Worm (Caenorhabditis elegans) whole organism, late embryonic: ENCODE results near the gene cav-2.

Experiments used
- C38D4.7 ChIP-seq: fragments of 200-800 bp; sonication (Bioruptor generic); optimal IDR thresholded peaks from 2 replicates; lab custom pipeline; 2018; ENCODE audit warnings: mild to moderate bottlenecking, missing genetic modification characterization, moderate library complexity, missing compliant biosample characterization
- K09A11.1 ChIP-seq: sonication (generic microtip); optimal IDR thresholded peaks from 2 replicates; lab custom pipeline; 2017; ENCODE audit warnings: antibody characterized with exemption, mild to moderate bottlenecking, missing genetic modification characterization, missing compliant biosample characterization; ENCODE audit not compliant: insufficient read depth
- T23F11.4 ChIP-seq: fragments of 200-800 bp; sonication (Bioruptor generic); optimal IDR thresholded peaks from 2 replicates; lab custom pipeline; 2018; ENCODE audit warnings: mild to moderate bottlenecking, missing genetic modification characterization, missing compliant biosample characterization
- ahr-1 ChIP-seq: sonication (generic microtip); optimal IDR thresholded peaks from 2 replicates; lab custom pipeline; 2016; ENCODE audit warnings: missing genetic modification characterization, missing compliant biosample characterization
- ceh-19 ChIP-seq: fragments of 200-800 bp; sonication (Bioruptor generic); optimal IDR thresholded peaks from 2 replicates; lab custom pipeline; 2018; ENCODE audit warnings: mild to moderate bottlenecking, missing genetic modification characterization, missing compliant biosample characterization
- ceh-2 ChIP-seq: sonication (generic microtip); optimal IDR thresholded peaks from 2 replicates; lab custom pipeline; 2016; ENCODE audit warnings: missing genotype, missing genetic modification characterization, missing compliant biosample characterization
- ceh-31 ChIP-seq: sonication (generic microtip); optimal IDR thresholded peaks from 2 replicates; lab custom pipeline; 2016; ENCODE audit warnings: missing genetic modification characterization, missing compliant biosample characterization
- ceh-48 ChIP-seq: sonication (generic microtip); optimal IDR thresholded peaks from 2 replicates; lab custom pipeline; 2016; ENCODE audit warnings: missing genetic modification characterization, inconsistent platforms, missing compliant biosample characterization
- ceh-6 ChIP-seq: fragments of 200-800 bp; sonication (Bioruptor generic); optimal IDR thresholded peaks from 2 replicates; lab custom pipeline; 2018; ENCODE audit warnings: mild to moderate bottlenecking, missing genetic modification characterization, missing compliant biosample characterization
- ceh-9 ChIP-seq: sonication (generic microtip); optimal IDR thresholded peaks from 2 replicates; lab custom pipeline; 2016; ENCODE audit warnings: mild to moderate bottlenecking, missing genetic modification characterization, inconsistent platforms, missing compliant biosample characterization
- che-1 ChIP-seq: sonication (generic microtip); optimal IDR thresholded peaks from 2 replicates; lab custom pipeline; 2016; ENCODE audit warnings: mild to moderate bottlenecking, missing genetic modification characterization, missing compliant biosample characterization
- ets-4 ChIP-seq: sonication (generic microtip); optimal IDR thresholded peaks from 2 replicates; lab custom pipeline; 2016; ENCODE audit warnings: missing genetic modification characterization, missing compliant biosample characterization
- fkh-10 ChIP-seq: fragments of 150-350 bp; optimal IDR thresholded peaks from 2 replicates; lab custom pipeline; 2014; ENCODE audit warnings: missing biosample characterization, missing genetic modification reagents, missing genetic modification characterization
- fkh-6 ChIP-seq: sonication (generic microtip); optimal IDR thresholded peaks from 2 replicates; lab custom pipeline; 2016; ENCODE audit warnings: missing genetic modification characterization, missing compliant biosample characterization
- hlh-13 ChIP-seq: fragments of 200-800 bp; sonication (Bioruptor generic); optimal IDR thresholded peaks from 2 replicates; lab custom pipeline; 2018; ENCODE audit warnings: mild to moderate bottlenecking, missing genetic modification characterization, missing compliant biosample characterization
- hlh-30 ChIP-seq: sonication (generic microtip); optimal IDR thresholded peaks from 2 replicates; lab custom pipeline; 2017; ENCODE audit warnings: antibody characterized with exemption, missing genetic modification characterization, missing compliant biosample characterization; ENCODE audit not compliant: insufficient read depth
- lim-6 ChIP-seq: sonication (generic microtip); optimal IDR thresholded peaks from 2 replicates; lab custom pipeline; 2016; ENCODE audit warnings: missing genetic modification characterization, missing compliant biosample characterization
- madf-2 ChIP-seq: sonication (generic microtip); optimal IDR thresholded peaks from 2 replicates; lab custom pipeline; 2017; ENCODE audit warnings: missing genetic modification characterization, missing compliant biosample characterization
- mec-3 ChIP-seq: sonication (generic microtip); optimal IDR thresholded peaks from 2 replicates; lab custom pipeline; 2016; ENCODE audit warnings: borderline replicate concordance, missing genetic modification characterization, missing compliant biosample characterization
- nfya-1 ChIP-seq: sonication (generic microtip); optimal IDR thresholded peaks from 2 replicates; lab custom pipeline; 2017; ENCODE audit warnings: missing genetic modification characterization, mild to moderate bottlenecking, missing compliant biosample characterization, antibody characterized with exemption, moderate library complexity
- nhr-11 ChIP-seq: fragments of 150-350 bp; optimal IDR thresholded peaks from 2 replicates; lab custom pipeline; 2014; ENCODE audit warnings: missing biosample characterization, missing genetic modification characterization
- npax-4 ChIP-seq: sonication (generic microtip); optimal IDR thresholded peaks from 2 replicates; lab custom pipeline; 2016; ENCODE audit warnings: missing genetic modification characterization, missing compliant biosample characterization
- pat-9 ChIP-seq: fragments of 200-800 bp; sonication (Bioruptor generic); optimal IDR thresholded peaks from 2 replicates; lab custom pipeline; 2018; ENCODE audit warnings: mild to moderate bottlenecking, missing genetic modification characterization, moderate library complexity, missing compliant biosample characterization
- pax-1 ChIP-seq: fragments of 150-350 bp; optimal IDR thresholded peaks from 2 replicates; lab custom pipeline; 2014; ENCODE audit warnings: missing biosample characterization, missing genetic modification characterization
- pha-2 ChIP-seq: sonication (generic microtip); optimal IDR thresholded peaks from 2 replicates; lab custom pipeline; 2017; ENCODE audit warnings: mild to moderate bottlenecking, missing genetic modification characterization, missing compliant biosample characterization
- pqm-1 ChIP-seq: sonication (generic microtip); optimal IDR thresholded peaks from 2 replicates; lab custom pipeline; 2016; ENCODE audit warnings: missing genetic modification characterization, missing compliant biosample characterization
- pros-1 ChIP-seq: fragments of 150-350 bp; optimal IDR thresholded peaks from 2 replicates; lab custom pipeline; 2014; ENCODE audit warnings: missing biosample characterization, missing genetic modification reagents, missing genetic modification characterization
- ref-2 ChIP-seq: sonication (generic microtip); optimal IDR thresholded peaks from 2 replicates; lab custom pipeline; 2016; ENCODE audit warnings: missing genetic modification characterization, missing compliant biosample characterization
- tbx-2 ChIP-seq: sonication (generic microtip); optimal IDR thresholded peaks from 2 replicates; lab custom pipeline; 2016; ENCODE audit warnings: missing genetic modification characterization, missing compliant biosample characterization
- ttx-3 ChIP-seq: sonication (generic microtip); optimal IDR thresholded peaks from 2 replicates; lab custom pipeline; 2016; ENCODE audit warnings: missing genetic modification reagents, missing genetic modification characterization, missing compliant biosample characterization
- unc-3 ChIP-seq, 2 experiments: fragments of 200-800 bp in 1 of 2; sonication (Bioruptor generic) in 1 of 2; sonication (generic microtip) in 1 of 2; conservative IDR thresholded peaks in 1 of 2; optimal IDR thresholded peaks in 1 of 2; 2 replicates each; pipeline versions ENCODE4 v1.3.6 to Lab custom; 2016 to 2022; ENCODE audit warnings: missing compliant biosample characterization in 2 of 2, missing genetic modification characterization in 2 of 2, missing genetic modification reagents in 1 of 2
- unc-42 ChIP-seq: sonication (generic microtip); optimal IDR thresholded peaks from 2 replicates; lab custom pipeline; 2016; ENCODE audit warnings: missing genotype, missing genetic modification characterization, missing compliant biosample characterization
- unc-55 ChIP-seq: sonication (generic microtip); optimal IDR thresholded peaks from 2 replicates; lab custom pipeline; 2017; ENCODE audit warnings: missing biosample characterization, missing genetic modification reagents, missing genetic modification characterization
- ztf-16 ChIP-seq: sonication (generic microtip); optimal IDR thresholded peaks from 2 replicates; lab custom pipeline; 2017; ENCODE audit warnings: missing genetic modification characterization, missing compliant biosample characterization

The cav-2 gene

DNA sequence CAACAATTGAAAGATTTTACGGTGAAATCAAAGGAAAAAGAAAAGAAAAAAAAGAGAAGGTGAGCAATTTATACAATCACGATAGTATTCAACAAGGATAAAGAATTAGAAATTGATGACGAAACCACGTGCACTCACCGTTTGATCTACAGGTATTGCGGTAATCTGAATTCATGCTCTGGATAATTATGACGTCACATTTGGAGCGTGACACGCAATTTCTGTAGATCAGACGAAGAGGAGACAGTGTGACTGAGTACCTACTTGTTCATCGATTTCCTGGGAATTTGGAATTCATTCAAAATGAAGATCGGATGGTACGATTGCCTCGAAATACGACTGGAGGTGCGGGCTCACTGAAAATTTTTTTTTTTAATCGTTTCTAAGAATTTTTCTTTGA is 41.5 kb downstream of the cav-2 start:
- TF ChIP-seq hlh-13 (GFP tag; lab: Kevin White, UChicago) (no peak), ref-2 (no peak), T23F11.4 (GFP tag; lab: Kevin White, UChicago) (no peak), C38D4.7 (GFP tag; lab: Kevin White, UChicago) (no peak), nfya-1 (tag; lab: Kevin White, UChicago) (no peak), pax-1 (no peak), che-1 (tag; lab: Kevin White, UChicago) (no peak), ceh-31 (tag; lab: Kevin White, UChicago) (no peak), lim-6 (no peak), ceh-19 (no peak), tbx-2 (tag; lab: Kevin White, UChicago) (no peak), fkh-10 (GFP tag; lab: Kevin White, UChicago) (no peak), ceh-2 (tag; lab: Kevin White, UChicago) (no peak)

DNA sequence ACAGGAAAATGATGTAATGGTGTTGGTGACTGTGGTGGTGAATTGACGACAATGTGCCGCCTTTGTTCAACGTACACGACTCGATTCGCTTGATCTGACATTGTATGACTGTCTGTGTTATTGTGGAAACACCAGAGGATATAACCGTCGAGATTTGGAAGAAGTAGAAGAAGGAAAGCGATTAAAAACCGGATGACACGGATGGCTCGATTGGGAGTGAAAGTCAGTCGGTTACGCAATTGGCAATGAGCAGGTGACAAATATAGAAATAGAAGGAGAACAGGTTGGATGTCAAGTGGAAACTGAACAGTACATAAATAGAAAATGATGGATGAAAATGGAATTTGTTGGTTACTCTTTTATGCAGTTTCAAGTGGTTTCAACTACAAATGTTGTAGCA is 44.0 kb downstream of the cav-2 start, which contains the start of gene rdy-2:
rdy-2 (minus strand) TSS at position 101 of the 400 bp plus-strand sequence.
- TF ChIP-seq madf-2 (no peak), unc-3 (GFP tag; conservative IDR thresholded peaks at IDR 0.05; lab: Robert Waterston, UW) (no peak), unc-3 (tag; optimal IDR thresholded peaks at IDR 0.05; lab: Kevin White, UChicago) (no peak)

DNA sequence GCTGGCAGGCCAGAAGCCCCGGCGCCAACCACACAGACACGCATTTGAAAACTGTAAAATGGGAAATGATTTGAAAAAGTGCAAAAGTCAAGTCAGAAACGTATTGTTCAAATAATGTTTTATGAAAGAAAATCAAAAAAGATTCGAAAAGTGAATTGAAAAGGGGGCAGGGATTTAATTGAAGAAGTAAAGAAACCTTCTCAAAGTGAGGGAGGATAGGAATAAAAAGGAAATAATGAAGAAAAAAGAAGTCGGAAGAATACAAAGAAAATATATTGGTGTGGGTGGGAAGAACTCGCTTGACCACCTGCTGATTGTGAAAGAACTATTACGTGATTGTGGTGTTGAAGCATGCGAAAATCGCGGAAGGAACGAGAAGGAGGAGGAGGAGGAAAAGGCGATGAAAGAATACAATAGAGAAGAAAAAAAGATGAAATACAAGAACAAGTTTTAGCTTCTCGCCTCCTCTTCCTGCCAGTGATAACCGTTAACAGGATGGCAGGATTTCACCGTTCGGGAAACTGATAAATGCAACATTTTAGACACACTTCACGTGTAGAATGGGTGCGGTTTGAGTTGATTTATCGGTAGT is 49.8 kb downstream of the cav-2 start, which contains the start of gene fmo-4:
fmo-4 (minus strand) TSS at position 51 of the 592 bp plus-strand sequence.
- no peak for TF ChIP-seq nhr-11 (tag; lab: Kevin White, UChicago)
- TF ChIP-seq K09A11.1 (tag; lab: Kevin White, UChicago), result no peak
- no peak for TF ChIP-seq pat-9 (tag; lab: Kevin White, UChicago)
- TF ChIP-seq npax-4 (tag; lab: Kevin White, UChicago), result no peak
- no peak for TF ChIP-seq pros-1 (tag; lab: Kevin White, UChicago)
- TF ChIP-seq ceh-31 (tag; lab: Kevin White, UChicago), result no peak
- TF ChIP-seq ztf-16 (tag; lab: Kevin White, UChicago), result no peak
- TF ChIP-seq pqm-1 (tag; lab: Kevin White, UChicago), result no peak
- no peak for TF ChIP-seq hlh-30 (tag; lab: Kevin White, UChicago)
- no peak for TF ChIP-seq fkh-6 (tag; lab: Kevin White, UChicago)
- TF ChIP-seq ceh-48 (tag; lab: Kevin White, UChicago), result no peak
- TF ChIP-seq, all 69 proteins: peak for 0

DNA sequence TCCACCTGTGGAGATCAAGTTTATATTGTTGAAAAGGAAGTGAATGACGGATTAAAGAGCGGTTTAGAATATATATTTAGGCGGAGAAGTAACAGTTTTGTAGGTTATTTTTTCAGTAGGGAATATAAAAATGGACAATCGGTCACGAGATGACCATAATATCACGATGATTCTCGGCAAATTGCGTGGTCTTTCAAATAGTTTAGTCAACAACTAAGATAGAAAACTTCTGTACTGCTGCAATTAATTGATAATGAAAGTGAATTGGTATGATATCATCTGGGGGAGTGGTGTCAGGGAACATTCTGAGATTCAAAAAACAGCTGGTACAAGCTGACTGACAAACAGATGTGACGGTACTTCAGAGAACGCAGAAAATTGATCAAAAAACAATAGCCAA is 51.6 kb downstream of the cav-2 start:
- TF ChIP-seq pros-1 (tag; lab: Kevin White, UChicago) (no peak), ets-4 (tag; lab: Kevin White, UChicago) (no peak), K09A11.1 (tag; lab: Kevin White, UChicago) (no peak), unc-42 (tag; lab: Kevin White, UChicago) (no peak), pha-2 (tag; lab: Kevin White, UChicago) (no peak), mec-3 (no peak), ref-2 (no peak), unc-55 (GFP tag; lab: Kevin White, UChicago) (no peak), ceh-9 (tag; lab: Kevin White, UChicago) (no peak), ceh-6 (GFP tag; lab: Kevin White, UChicago) (no peak), ahr-1 (tag; lab: Kevin White, UChicago) (no peak), lim-6 (no peak), ztf-16 (tag; lab: Kevin White, UChicago) (no peak), ttx-3 (tag; lab: Kevin White, UChicago) (no peak)
- TF ChIP-seq, all 69 proteins: peak for 0
